Worm (Caenorhabditis elegans): ENCODE measurements around the gene ZC196.8.

ce11 chrV:8686764-8687163 lies 35.3 kb downstream of the ZC196.8 start, which contains the start of gene ZC190.7:
- TF ChIP-seq nhr-28 (tag; optimal IDR thresholded peaks at IDR 0.05) (no peak), nhr-237 (tag; optimal IDR thresholded peaks at IDR 0.05) (no peak), ztf-11 (tag; optimal IDR thresholded peaks at IDR 0.05) (no peak), blmp-1 (tag; optimal IDR thresholded peaks at IDR 0.05) (no peak)

Measured in whole organism, mixed stage, embryonic.